Worm (Caenorhabditis elegans) whole organism, L1 larva: ENCODE data around the gene arl-8.
A peak's percentile ranks its signal among the peaks of the same experiment; 100 is the strongest.

Source experiments
- aha-1 ChIP-seq: fragments of 150-350 bp; optimal IDR thresholded peaks from 2 replicates; lab custom pipeline; 2014; ENCODE audit warnings: missing biosample characterization, missing genetic modification characterization
- elt-2 ChIP-seq: sonication (generic microtip); optimal IDR thresholded peaks from 2 replicates; lab custom pipeline; 2016; ENCODE audit warnings: missing genetic modification characterization, mild to moderate bottlenecking, inconsistent platforms, missing compliant biosample characterization, missing genetic modification reagents
- jun-1 ChIP-seq: fragments of 150-350 bp; optimal IDR thresholded peaks from 2 replicates; lab custom pipeline; 2014; ENCODE audit warnings: missing biosample characterization, missing genetic modification reagents, missing genetic modification characterization
- skn-1 ChIP-seq: fragments of 150-350 bp; optimal IDR thresholded peaks from 2 replicates; lab custom pipeline; 2014; ENCODE audit warnings: missing biosample characterization, missing genetic modification characterization
- ztf-11 ChIP-seq, 2 experiments: sonication (generic microtip); optimal IDR thresholded peaks; 2 replicates each; lab custom pipeline; 2016 to 2017; ENCODE audit warnings: missing genetic modification characterization in 2 of 2, missing biosample characterization in 1 of 2, missing compliant biosample characterization in 1 of 2

- TF ChIP-seq aha-1 (tag; lab: Kevin White, UChicago) (no peak), jun-1 (tag; lab: Kevin White, UChicago) (peak; percentile 67), ztf-11 (tag; optimal IDR thresholded peaks at IDR 0.05; lab: Kevin White, UChicago) (peak in 1 of 2 experiments; percentile 85), skn-1 (tag; lab: Kevin White, UChicago) (peak; percentile 43), elt-2 (peak; percentile 40)
Measured at ce11 chrIV:14838095-14838494, 40.1 kb downstream of the arl-8 start.
